Worm (Caenorhabditis elegans): ENCODE measurements around the gene twk-14.
A peak's percentile ranks its signal among the peaks of the same experiment; 100 is the strongest.

The twk-14 gene

DNA sequence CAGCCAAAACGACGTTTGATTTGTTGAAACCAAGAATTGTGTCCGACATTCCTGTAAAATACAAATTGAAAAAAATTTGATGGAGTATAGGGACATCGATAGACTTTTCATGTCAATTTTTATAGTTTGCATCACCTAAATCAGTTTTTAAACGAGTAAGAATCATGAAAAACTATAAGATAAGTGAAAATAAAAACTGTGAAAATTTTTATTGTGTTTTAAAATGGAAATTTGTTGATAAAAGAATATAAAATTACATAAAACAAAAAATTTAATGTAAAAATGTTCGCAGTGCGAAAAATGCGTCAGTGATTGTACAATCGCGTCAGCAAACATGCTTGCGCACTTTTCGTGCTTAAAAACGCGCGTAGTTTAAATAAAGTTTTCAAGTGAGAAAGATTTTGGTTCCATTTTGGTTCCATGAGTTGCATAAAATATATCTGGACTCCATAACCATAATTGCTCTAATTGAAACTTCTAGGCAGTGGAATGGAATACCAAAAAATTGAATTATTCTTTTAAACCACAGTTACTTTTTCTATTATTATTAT is 52.0 kb downstream of the twk-14 start, which contains the start of gene tomm-20 (continued):
- TF ChIP-seq ceh-90 (tag; optimal IDR thresholded peaks at IDR 0.05) (peak; percentile 40), nhr-12 (tag; optimal IDR thresholded peaks at IDR 0.05) (no peak), ceh-8 (GFP tag; optimal IDR thresholded peaks at IDR 0.05) (peak; percentile 83), egl-13 (tag; optimal IDR thresholded peaks at IDR 0.05) (peak; percentile 91), ztf-4 (tag; optimal IDR thresholded peaks at IDR 0.05) (peak; percentile 87), mab-9 (GFP tag; IDR thresholded peaks at IDR 0.05) (peak; percentile 89), efl-3 (GFP tag; optimal IDR thresholded peaks at IDR 0.05) (peak; percentile 44), lin-15B (tag; optimal IDR thresholded peaks at IDR 0.05) (peak; percentile 84), nhr-90 (tag; optimal IDR thresholded peaks at IDR 0.05; ENCODE audit: poor library complexity) (peak; percentile 97), aha-1 (tag; optimal IDR thresholded peaks at IDR 0.05) (peak; percentile 69), dsc-1 (tag; optimal IDR thresholded peaks at IDR 0.05) (peak; percentile 95), skn-1 (tag; optimal IDR thresholded peaks at IDR 0.05) (peak; percentile 90), unc-62 (GFP tag; optimal IDR thresholded peaks at IDR 0.05) (no peak), unc-30 (tag; optimal IDR thresholded peaks at IDR 0.05) (no peak), fkh-4 (tag; optimal IDR thresholded peaks at IDR 0.05; ENCODE audit: borderline replicate concordance) (peak; percentile 65), xbp-1 (tag; optimal IDR thresholded peaks at IDR 0.05) (peak; percentile 93), fkh-8 (tag; optimal IDR thresholded peaks at IDR 0.05) (peak; percentile 86), swsn-7 (tag; optimal IDR thresholded peaks at IDR 0.05) (peak; percentile 95), unc-86 (tag; optimal IDR thresholded peaks at IDR 0.05) (peak; percentile 92), hlh-17 (GFP tag; optimal IDR thresholded peaks at IDR 0.05; ENCODE audit: borderline replicate concordance) (no peak), ets-5 (GFP tag; IDR thresholded peaks at IDR 0.05) (no peak), fkh-10 (GFP tag; optimal IDR thresholded peaks at IDR 0.05) (peak; percentile 39), rnt-1 (tag; optimal IDR thresholded peaks at IDR 0.05) (peak; percentile 96), snpc-4 (tag; optimal IDR thresholded peaks at IDR 0.05) (peak; percentile 90), lin-14 (GFP tag; optimal IDR thresholded peaks at IDR 0.05) (peak; percentile 95), nhr-47 (tag; optimal IDR thresholded peaks at IDR 0.05) (peak; percentile 97), ztf-11 (tag; optimal IDR thresholded peaks at IDR 0.05) (peak in 1 of 2 experiments; percentile 79), nhr-237 (tag; optimal IDR thresholded peaks at IDR 0.05) (peak; percentile 74), nhr-77 (tag; optimal IDR thresholded peaks at IDR 0.05) (peak; percentile 84), tlp-1 (tag; optimal IDR thresholded peaks at IDR 0.05) (no peak), vab-15 (tag; optimal IDR thresholded peaks at IDR 0.05) (peak; percentile 58), hpl-2 (GFP tag; optimal IDR thresholded peaks at IDR 0.05) (peak; percentile 69), alr-1 (tag; optimal IDR thresholded peaks at IDR 0.05; ENCODE audit: borderline replicate concordance) (no peak), pag-3 (tag; optimal IDR thresholded peaks at IDR 0.05; ENCODE audit: borderline replicate concordance, insufficient read depth) (peak; percentile 52), dpl-1 (GFP tag; optimal IDR thresholded peaks at IDR 0.05) (peak; percentile 98 to 99 (median 99)), lin-35 (GFP tag; optimal IDR thresholded peaks at IDR 0.05) (peak; percentile 99), C04F5.9 (tag; optimal IDR thresholded peaks at IDR 0.05) (peak; percentile 62), F16B12.6 (tag; optimal IDR thresholded peaks at IDR 0.05) (peak; percentile 52), ama-1 (optimal IDR thresholded peaks at IDR 0.05) (peak; percentile 83), ceh-82 (tag; optimal IDR thresholded peaks at IDR 0.05) (peak; percentile 93 to 96 (median 94)), elt-3 (tag; optimal IDR thresholded peaks at IDR 0.05) (peak in 3 of 6 experiments; percentile 74 to 94 (median 94)), ceh-88 (GFP tag; IDR thresholded peaks at IDR 0.05) (peak; percentile 59; the same call in 1 of the 2 replicates), egl-27 (tag; optimal IDR thresholded peaks at IDR 0.05) (no peak), mef-2 (tag; optimal IDR thresholded peaks at IDR 0.05) (peak; percentile 59), Y116A8C.19 (tag; optimal IDR thresholded peaks at IDR 0.05; ENCODE audit: borderline replicate concordance) (no peak), sptf-1 (tag; optimal IDR thresholded peaks at IDR 0.05) (no peak), nhr-76 (tag; optimal IDR thresholded peaks at IDR 0.05) (no peak), nhr-19 (GFP tag; conservative IDR thresholded peaks at IDR 0.05) (peak; percentile 96), hlh-4 (tag; optimal IDR thresholded peaks at IDR 0.05) (no peak), ces-1 (GFP tag; optimal IDR thresholded peaks at IDR 0.05) (no peak), unc-98 (GFP tag; IDR thresholded peaks at IDR 0.05) (peak; percentile 55; the same call in 1 of the 2 replicates)
